Worm (Caenorhabditis elegans) whole organism, young adult: ENCODE results near the gene cec-3.

Source experiments
- C06A6.2 ChIP-seq: fragments of 200-800 bp; sonication (Bioruptor generic); conservative IDR thresholded peaks from 2 replicates; pipeline ENCODE4 v1.3.6; 2022; ENCODE audit warnings: missing genetic modification characterization, missing compliant biosample characterization
- K12H6.12 ChIP-seq: fragments of 200-800 bp; sonication (Bioruptor generic); optimal IDR thresholded peaks from 2 replicates; lab custom pipeline; 2018; ENCODE audit warnings: mild to moderate bottlenecking, missing genetic modification characterization, missing compliant biosample characterization
- attf-5 ChIP-seq: fragments of 200-800 bp; sonication (Bioruptor generic); optimal IDR thresholded peaks from 2 replicates; lab custom pipeline; 2018; ENCODE audit warnings: mild to moderate bottlenecking, missing genetic modification characterization, missing compliant biosample characterization
- egrh-3 ChIP-seq: fragments of 200-800 bp; sonication (Bioruptor generic); IDR thresholded peaks from 2 replicates; pipeline ENCODE4 v1.3.6; 2022; ENCODE audit warnings: missing genetic modification reagents, missing genetic modification characterization, missing compliant biosample characterization
- mcd-1 ChIP-seq: fragments of 200-800 bp; sonication (Bioruptor generic); IDR thresholded peaks from 2 replicates; pipeline ENCODE4 v1.3.6; 2022; ENCODE audit warnings: missing genetic modification reagents, missing genetic modification characterization, missing compliant biosample characterization
- unc-130 ChIP-seq: sonication (generic microtip); optimal IDR thresholded peaks from 2 replicates; lab custom pipeline; 2016; ENCODE audit warnings: missing genetic modification reagents, missing genetic modification characterization, missing compliant biosample characterization
- zfh-2 ChIP-seq: fragments of 200-800 bp; sonication (Bioruptor generic); conservative IDR thresholded peaks from 2 replicates; pipeline ENCODE4 v1.3.6; 2022; ENCODE audit warnings: missing genetic modification reagents, missing genetic modification characterization, missing compliant biosample characterization

ce11 chrII:7835314-7835713 lies 22.1 kb downstream of the cec-3 start, which contains the start of gene cex-2:
- TF ChIP-seq unc-130 (GFP tag; lab: Kevin White, UChicago) (no peak), attf-5 (no peak), egrh-3 (GFP tag; lab: Robert Waterston, UW) (no peak), K12H6.12 (tag; lab: Kevin White, UChicago) (no peak), mcd-1 (GFP tag; lab: Robert Waterston, UW) (no peak), zfh-2 (GFP tag; lab: Robert Waterston, UW) (no peak), C06A6.2 (no peak)
